Worm (Caenorhabditis elegans): ENCODE measurements around the gene mig-22.

- TF ChIP-seq unc-62 (GFP tag; optimal IDR thresholded peaks at IDR 0.05) (no peak), blmp-1 (tag; optimal IDR thresholded peaks at IDR 0.05) (no peak), sem-2 (GFP tag; optimal IDR thresholded peaks at IDR 0.05) (no peak), mep-1 (tag; optimal IDR thresholded peaks at IDR 0.05) (no peak), mls-2 (tag; optimal IDR thresholded peaks at IDR 0.05) (no peak), nhr-76 (tag; optimal IDR thresholded peaks at IDR 0.05) (no peak), flh-1 (GFP tag; optimal IDR thresholded peaks at IDR 0.05) (no peak), lin-13 (tag; optimal IDR thresholded peaks at IDR 0.05) (no peak), drap-1 (GFP tag; optimal IDR thresholded peaks at IDR 0.05) (no peak), ztf-11 (tag; optimal IDR thresholded peaks at IDR 0.05) (no peak), lsy-2 (tag; optimal IDR thresholded peaks at IDR 0.05) (no peak), ceh-39 (tag; optimal IDR thresholded peaks at IDR 0.05) (no peak), ces-1 (GFP tag; optimal IDR thresholded peaks at IDR 0.05) (no peak), sptf-1 (tag; optimal IDR thresholded peaks at IDR 0.05) (no peak)
Measured at ce11 chrIII:8785426-8785825, 18.3 kb upstream of the mig-22 start.

Data from whole organism, mixed stage, embryonic.